Fruit fly (Drosophila melanogaster): ENCODE data around the gene CG3529.

CG3529 gene

dm6 chr3L:9441907-9442479, 4.7 kb upstream of the CG3529 start, which contains the start of the genes Bet3 and Nf-YA (continued):
- no peak for TF ChIP-seq CG10669 (GFP tag; optimal IDR thresholded peaks at IDR 0.05)
- no peak for TF ChIP-seq pdm3 (GFP tag; optimal IDR thresholded peaks at IDR 0.05)
- TF ChIP-seq Sox15 (GFP tag; optimal IDR thresholded peaks at IDR 0.05): no peak
- no peak for TF ChIP-seq Hr4 (GFP tag; optimal IDR thresholded peaks at IDR 0.05)
- peak; percentile 30 for TF ChIP-seq Eip78C (GFP tag)
- TF ChIP-seq OdsH (GFP tag; optimal IDR thresholded peaks at IDR 0.05): peak; percentile 29
- TF ChIP-seq fd59A (GFP tag; optimal IDR thresholded peaks at IDR 0.05): no peak
- peak; percentile 99 for TF ChIP-seq Blimp-1 (GFP tag; optimal IDR thresholded peaks at IDR 0.05)

- peak; percentile 68 for TF ChIP-seq svp (GFP tag)
- TF ChIP-seq ss (GFP tag; optimal IDR thresholded peaks at IDR 0.05): no peak
- TF ChIP-seq CG32006 (GFP tag; optimal IDR thresholded peaks at IDR 0.05): peak; percentile 26
Measured at dm6 chr3L:9442625-9443282, 3.9 kb upstream of the CG3529 start, which contains the start of gene Srg3. Gene Srg3, plus strand, starts transcription at chr3L:9443232.

- no peak for TF ChIP-seq CG10631 (GFP tag; optimal IDR thresholded peaks at IDR 0.05)
- TF ChIP-seq OdsH (GFP tag; optimal IDR thresholded peaks at IDR 0.05): no peak
- peak; percentile 31 for TF ChIP-seq CG32006 (GFP tag; optimal IDR thresholded peaks at IDR 0.05)
- peak; percentile 19 for TF ChIP-seq net (GFP tag; optimal IDR thresholded peaks at IDR 0.05)
- TF ChIP-seq Lpt (GFP tag; optimal IDR thresholded peaks at IDR 0.05): peak; percentile 6
- TF ChIP-seq CG11294 (GFP tag; IDR thresholded peaks at IDR 0.05): 0 out of 2 replicates have a peak, but pooled peaks have one; percentile 9
- TF ChIP-seq eg (GFP tag; IDR thresholded peaks at IDR 0.05): no peak
- no peak for TF ChIP-seq achi (GFP tag; optimal IDR thresholded peaks at IDR 0.05)
- peak; percentile 39 for TF ChIP-seq CG15336 (GFP tag; IDR thresholded peaks at IDR 0.05)
- peak; percentile 90 for TF ChIP-seq vri (GFP tag; optimal IDR thresholded peaks at IDR 0.05)
- no peak for TF ChIP-seq Smox (GFP tag; optimal IDR thresholded peaks at IDR 0.05)
- peak; percentile 51 for TF ChIP-seq Eip78C (GFP tag)
- no peak for TF ChIP-seq Ets96B (tag; optimal IDR thresholded peaks at IDR 0.05)
- peak; percentile 46 for TF ChIP-seq Gug (GFP tag; IDR thresholded peaks at IDR 0.05)
- peak; percentile 67 for TF ChIP-seq svp (GFP tag)
Measured at dm6 chr3L:9447239-9447777, 644 bp downstream of the CG3529 start.

dm6 chr3L:9451522-9452118, 5.0 kb downstream of the CG3529 start, which contains the start of the genes CG3448 and ghi:
Gene CG3448, minus strand, starts transcription at chr3L:9451572.
Gene ghi, plus strand, starts transcription at chr3L:9451876.
- TF ChIP-seq fkh (GFP tag; optimal IDR thresholded peaks at IDR 0.05) (peak; percentile 94), vri (GFP tag; optimal IDR thresholded peaks at IDR 0.05) (peak; percentile 32), CG8632 (GFP tag; optimal IDR thresholded peaks at IDR 0.05) (peak; percentile 9), Met (GFP tag; optimal IDR thresholded peaks at IDR 0.05) (peak; percentile 63), CG31627 (GFP tag; optimal IDR thresholded peaks at IDR 0.05) (peak; percentile 23), Hr4 (GFP tag; optimal IDR thresholded peaks at IDR 0.05) (peak; percentile 66), cyc (GFP tag; optimal IDR thresholded peaks at IDR 0.05) (peak; percentile 67), Lpt (GFP tag; optimal IDR thresholded peaks at IDR 0.05) (peak; percentile 56), svp (GFP tag) (peak; percentile 84), CG8319 (GFP tag; optimal IDR thresholded peaks at IDR 0.05) (no peak), CG8119 (GFP tag; IDR thresholded peaks at IDR 0.05) (no peak), CG4318 (GFP tag; optimal IDR thresholded peaks at IDR 0.05) (no peak), CG34406 (GFP tag; optimal IDR thresholded peaks at IDR 0.05) (peak; percentile 19), Eip78C (GFP tag) (peak; percentile 89), CG6163 (GFP tag; IDR thresholded peaks at IDR 0.05) (no peak), CG6808 (GFP tag; optimal IDR thresholded peaks at IDR 0.05) (peak; percentile 52), Gug (GFP tag; IDR thresholded peaks at IDR 0.05) (peak; percentile 49; the same call in 1 of the 2 replicates), topi (GFP tag; optimal IDR thresholded peaks at IDR 0.05) (peak; percentile 55), net (GFP tag; optimal IDR thresholded peaks at IDR 0.05) (peak; percentile 47), CG10669 (GFP tag; optimal IDR thresholded peaks at IDR 0.05) (peak; percentile 32), achi (GFP tag; optimal IDR thresholded peaks at IDR 0.05) (peak; percentile 60), lz (GFP tag; optimal IDR thresholded peaks at IDR 0.05) (peak; percentile 61), salr (GFP tag; optimal IDR thresholded peaks at IDR 0.05) (no peak), CG7368 (GFP tag; optimal IDR thresholded peaks at IDR 0.05) (peak; percentile 54), Hr39 (GFP tag; optimal IDR thresholded peaks at IDR 0.05) (peak; percentile 28), CG6276 (GFP tag; optimal IDR thresholded peaks at IDR 0.05) (no peak), ss (GFP tag; optimal IDR thresholded peaks at IDR 0.05) (peak in 1 of 2 experiments; percentile 66), CG10631 (GFP tag; optimal IDR thresholded peaks at IDR 0.05) (no peak), pdm3 (GFP tag; optimal IDR thresholded peaks at IDR 0.05) (no peak), Ets21C (GFP tag; optimal IDR thresholded peaks at IDR 0.05) (peak; percentile 31), CG32006 (GFP tag; optimal IDR thresholded peaks at IDR 0.05) (no peak), CG15336 (GFP tag; IDR thresholded peaks at IDR 0.05) (0 out of 2 replicates have a peak, but pooled peaks have one; percentile 25)
